Worm (Caenorhabditis elegans): ENCODE data around the gene pudl-2.
A peak's percentile ranks its signal among the peaks of the same experiment; 100 is the strongest.
"Not testable (repeated sequence)": the region's sequence is repeated elsewhere in the genome, so short reads cannot be mapped to it uniquely, and the experiment has no call there.

pudl-2 gene

ce11 chrIV:2799890-2800289, 34.7 kb upstream of the pudl-2 start:
- TF ChIP-seq lin-32 (GFP tag; optimal IDR thresholded peaks at IDR 0.05) (no peak), flh-1 (GFP tag; optimal IDR thresholded peaks at IDR 0.05) (no peak), drap-1 (GFP tag; optimal IDR thresholded peaks at IDR 0.05) (no peak), snpc-4 (tag; optimal IDR thresholded peaks at IDR 0.05) (no peak), ztf-11 (tag; optimal IDR thresholded peaks at IDR 0.05) (no peak), lsy-2 (tag; optimal IDR thresholded peaks at IDR 0.05) (no peak)

DNA sequence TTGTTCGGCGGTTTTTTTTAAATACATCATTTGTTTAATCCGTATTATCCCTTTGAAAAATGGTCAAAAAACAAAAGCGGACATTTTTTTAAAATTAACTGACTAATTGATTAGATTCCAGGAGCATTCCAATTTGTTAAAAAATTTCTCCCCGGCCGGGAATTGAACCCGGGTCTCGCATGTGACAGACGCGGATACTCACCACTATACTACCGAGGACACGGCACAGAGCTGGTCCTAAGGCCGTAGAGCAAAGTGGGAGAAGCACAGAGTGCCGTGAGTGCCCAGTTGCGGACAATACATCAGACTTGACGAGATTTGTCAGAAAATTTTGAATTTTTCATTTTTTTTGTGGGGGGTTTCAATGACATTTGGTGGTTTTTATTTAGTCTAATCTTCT, 33.6 kb upstream of the pudl-2 start:
- no peak for TF ChIP-seq nhr-12 (tag; optimal IDR thresholded peaks at IDR 0.05)
- TF ChIP-seq sem-2 (GFP tag; optimal IDR thresholded peaks at IDR 0.05) = no peak
- TF ChIP-seq ceh-83 (GFP tag; optimal IDR thresholded peaks at IDR 0.05) = peak; percentile 38
- TF ChIP-seq nhr-2 (tag; optimal IDR thresholded peaks at IDR 0.05) = no peak
- peak; percentile 33 for TF ChIP-seq cnd-1 (tag; optimal IDR thresholded peaks at IDR 0.05)
- TF ChIP-seq drap-1 (GFP tag; optimal IDR thresholded peaks at IDR 0.05) = peak; percentile 18
- TF ChIP-seq M03D4.4 (tag; optimal IDR thresholded peaks at IDR 0.05) = no peak
- TF ChIP-seq unc-39 (tag; optimal IDR thresholded peaks at IDR 0.05) = no peak
- TF ChIP-seq ham-2 (GFP tag; optimal IDR thresholded peaks at IDR 0.05) = no peak
- TF ChIP-seq elt-1 (tag; optimal IDR thresholded peaks at IDR 0.05; ENCODE audit: borderline replicate concordance, insufficient read depth) = no peak
- no peak for TF ChIP-seq unc-62 (GFP tag; optimal IDR thresholded peaks at IDR 0.05)
- peak; percentile 13 for TF ChIP-seq bed-3 (GFP tag; optimal IDR thresholded peaks at IDR 0.05)
- no peak for TF ChIP-seq hlh-1 (tag; optimal IDR thresholded peaks at IDR 0.05)
- peak; percentile 24 for TF ChIP-seq unc-120 (tag; optimal IDR thresholded peaks at IDR 0.05; ENCODE audit: poor library complexity, severe bottlenecking)
- TF ChIP-seq sptf-1 (tag; optimal IDR thresholded peaks at IDR 0.05) = peak; percentile 29
- TF ChIP-seq snpc-4 (tag; optimal IDR thresholded peaks at IDR 0.05) = no peak
- no peak for TF ChIP-seq nhr-237 (tag; optimal IDR thresholded peaks at IDR 0.05)

ce11 chrIV:2801558-2801957, 33.1 kb upstream of the pudl-2 start, which contains the start of gene Y54G2A.44:
TSS of gene Y54G2A.44 (plus strand) at chrIV:2801858.
- not testable (repeated sequence) for TF ChIP-seq pha-4, lsy-2, nhr-2 (tag; optimal IDR thresholded peaks at IDR 0.05)

DNA sequence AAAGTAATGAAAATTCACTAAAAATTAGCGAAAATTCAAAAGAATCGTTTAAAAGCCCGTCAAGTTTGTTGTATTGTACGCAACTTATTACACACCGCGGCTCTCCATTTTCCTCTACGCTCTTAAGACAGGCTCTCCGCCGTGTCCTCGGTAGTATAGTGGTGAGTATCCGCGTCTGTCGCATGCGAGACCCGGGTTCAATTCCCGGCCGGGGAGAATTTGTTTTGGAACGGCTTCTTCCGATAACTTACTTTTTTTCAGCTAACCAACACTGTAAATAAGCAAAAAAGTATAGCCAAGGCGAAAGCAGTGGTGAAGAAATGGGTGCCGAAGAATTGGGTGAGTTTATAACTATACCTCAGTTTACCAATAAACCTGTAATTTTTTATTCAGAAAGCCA, 32.4 kb upstream of the pudl-2 start:
- TF ChIP-seq ceh-83 (GFP tag; optimal IDR thresholded peaks at IDR 0.05) (peak; percentile 63), sem-2 (GFP tag; optimal IDR thresholded peaks at IDR 0.05) (peak; percentile 39), ceh-39 (tag; optimal IDR thresholded peaks at IDR 0.05) (no peak), mab-5 (tag; optimal IDR thresholded peaks at IDR 0.05) (no peak), tbx-8 (GFP tag; optimal IDR thresholded peaks at IDR 0.05) (peak; percentile 5), lin-32 (GFP tag; optimal IDR thresholded peaks at IDR 0.05) (peak; percentile 14), lsy-2 (tag; optimal IDR thresholded peaks at IDR 0.05) (no peak), cnd-1 (tag; optimal IDR thresholded peaks at IDR 0.05) (peak; percentile 42), mls-2 (tag; optimal IDR thresholded peaks at IDR 0.05) (peak; percentile 28), ceh-43 (GFP tag; optimal IDR thresholded peaks at IDR 0.05) (peak; percentile 23), sptf-1 (tag; optimal IDR thresholded peaks at IDR 0.05) (peak; percentile 51), M03D4.4 (tag; optimal IDR thresholded peaks at IDR 0.05) (peak; percentile 56), unc-120 (tag; optimal IDR thresholded peaks at IDR 0.05; ENCODE audit: poor library complexity, severe bottlenecking) (peak; percentile 25)

DNA sequence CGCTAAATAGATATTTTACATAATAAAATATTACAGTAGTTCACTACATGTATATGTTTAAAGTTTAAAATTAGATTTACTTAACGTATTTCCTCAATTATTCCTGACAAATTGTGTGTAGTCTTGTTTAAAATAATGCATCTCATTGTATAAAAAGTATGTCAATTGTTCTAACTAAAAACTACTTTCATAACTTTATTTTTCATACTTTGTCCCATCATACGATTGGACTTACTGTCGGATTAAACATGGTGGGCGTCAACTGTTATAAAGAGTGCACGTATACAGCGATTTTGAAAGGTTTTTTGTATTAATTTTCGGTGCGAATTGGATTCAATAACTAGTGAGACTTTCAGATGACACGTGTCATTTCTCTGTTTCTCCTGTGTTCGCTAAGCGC, 31.0 kb upstream of the pudl-2 start, which contains the start of gene Y54G2A.32:
TSS of gene Y54G2A.32 (plus strand) at position 301 of the 400 bp plus-strand sequence.
- no peak for TF ChIP-seq drap-1 (GFP tag; optimal IDR thresholded peaks at IDR 0.05)
- no peak for TF ChIP-seq pha-4 (tag; optimal IDR thresholded peaks at IDR 0.05)
- TF ChIP-seq unc-120 (tag; optimal IDR thresholded peaks at IDR 0.05; ENCODE audit: poor library complexity, severe bottlenecking) = no peak
- TF ChIP-seq elt-1 (tag; optimal IDR thresholded peaks at IDR 0.05; ENCODE audit: borderline replicate concordance, insufficient read depth) = no peak
- TF ChIP-seq mls-2 (tag; optimal IDR thresholded peaks at IDR 0.05) = no peak
- no peak for TF ChIP-seq sptf-1 (tag; optimal IDR thresholded peaks at IDR 0.05)
- TF ChIP-seq nhr-2 (tag; optimal IDR thresholded peaks at IDR 0.05) = no peak
- no peak for TF ChIP-seq ham-2 (GFP tag; optimal IDR thresholded peaks at IDR 0.05)
- no peak for TF ChIP-seq ces-1 (GFP tag; optimal IDR thresholded peaks at IDR 0.05)
- TF ChIP-seq hlh-1 (tag; optimal IDR thresholded peaks at IDR 0.05) = no peak
- no peak for TF ChIP-seq cnd-1 (tag; optimal IDR thresholded peaks at IDR 0.05)
- TF ChIP-seq ceh-83 (GFP tag; optimal IDR thresholded peaks at IDR 0.05) = no peak
- no peak for TF ChIP-seq nhr-76 (tag; optimal IDR thresholded peaks at IDR 0.05)
- no peak for TF ChIP-seq ceh-43 (GFP tag; optimal IDR thresholded peaks at IDR 0.05)
- TF ChIP-seq blmp-1 (tag; optimal IDR thresholded peaks at IDR 0.05) = no peak
- TF ChIP-seq lin-32 (GFP tag; optimal IDR thresholded peaks at IDR 0.05) = no peak
- no peak for TF ChIP-seq nhr-12 (tag; optimal IDR thresholded peaks at IDR 0.05)
- TF ChIP-seq ceh-39 (tag; optimal IDR thresholded peaks at IDR 0.05) = no peak
- TF ChIP-seq mab-5 (tag; optimal IDR thresholded peaks at IDR 0.05) = no peak

Measured in whole organism, mixed stage, embryonic.